Fruit fly (Drosophila melanogaster) ovary, adult (tissue): Measurements from ENCODE around the gene Lrrk.

ENCODE experiments used
- CG17801 ChIP-seq: fragments of 200-800 bp; optimal IDR thresholded peaks from 2 replicates; lab custom pipeline; 2019; ENCODE audit warnings: missing biosample characterization, mild to moderate bottlenecking, missing genetic modification characterization, moderate library complexity; ENCODE audit not compliant: partially characterized antibody

Lrrk gene

DNA sequence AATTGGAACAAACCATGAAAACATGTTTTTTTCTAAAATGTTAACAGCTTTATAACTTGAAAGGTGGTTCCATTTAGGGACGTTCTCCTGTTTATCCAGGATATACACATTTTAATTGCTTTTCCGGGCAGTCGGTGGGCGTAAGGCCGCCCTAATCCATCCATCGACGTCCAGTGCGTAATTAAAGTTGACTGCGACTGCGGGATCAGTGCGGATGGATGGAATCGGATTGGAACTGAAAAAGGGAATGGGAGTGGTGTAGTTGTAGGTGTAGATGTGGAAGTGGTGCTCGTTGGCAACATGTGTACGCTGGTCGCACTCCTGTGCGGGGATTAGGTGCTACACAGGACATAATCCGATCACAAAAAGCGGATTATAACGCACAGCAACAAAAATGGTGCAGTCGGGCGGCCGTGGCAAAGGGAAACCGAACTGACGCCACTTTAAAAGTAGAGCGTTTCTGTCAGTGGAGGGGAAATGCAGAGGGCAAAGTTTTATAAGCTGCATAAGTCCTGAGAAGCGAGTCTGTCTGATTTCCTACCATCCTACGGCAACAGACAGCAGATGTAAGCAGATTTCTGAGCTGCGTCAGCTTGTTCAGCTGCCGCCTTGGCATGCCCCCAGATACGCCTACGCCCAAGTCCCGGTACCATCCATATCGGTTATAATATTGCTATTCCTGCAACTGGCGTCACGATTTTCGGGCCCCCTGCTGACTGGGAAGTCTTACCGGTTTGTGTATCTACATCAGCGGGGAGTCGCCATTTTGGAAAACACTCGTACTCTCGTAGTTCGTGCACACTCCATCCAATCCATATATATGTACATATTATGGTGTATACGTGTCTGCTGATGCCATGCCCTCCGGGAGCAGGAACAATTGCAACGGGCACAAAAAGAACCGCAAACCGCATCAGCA, 37.6 kb upstream of the Lrrk start:
- TF ChIP-seq CG17801 (GFP tag; lab: Kevin White, UChicago): no peak

DNA sequence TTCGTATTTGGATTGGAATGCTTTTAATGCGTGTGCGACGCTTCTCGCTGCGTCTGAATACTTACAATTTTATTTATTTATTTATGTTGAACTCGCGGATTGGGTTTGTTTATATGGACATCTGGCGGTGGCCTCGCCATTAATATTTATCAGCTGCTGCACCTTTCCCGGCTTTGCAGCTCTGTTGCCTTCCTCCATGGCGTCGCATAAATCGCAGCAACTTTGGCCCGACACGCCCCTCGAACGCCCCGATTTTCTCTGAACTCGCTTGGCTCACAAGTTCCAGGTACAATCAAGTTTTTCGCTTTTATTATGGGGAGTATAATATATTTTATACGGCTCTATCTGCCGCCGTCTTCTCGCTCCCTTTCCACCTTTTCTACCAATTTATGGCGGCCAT, 35.2 kb upstream of the Lrrk start:
- TF ChIP-seq CG17801 (GFP tag; lab: Kevin White, UChicago): no peak

DNA sequence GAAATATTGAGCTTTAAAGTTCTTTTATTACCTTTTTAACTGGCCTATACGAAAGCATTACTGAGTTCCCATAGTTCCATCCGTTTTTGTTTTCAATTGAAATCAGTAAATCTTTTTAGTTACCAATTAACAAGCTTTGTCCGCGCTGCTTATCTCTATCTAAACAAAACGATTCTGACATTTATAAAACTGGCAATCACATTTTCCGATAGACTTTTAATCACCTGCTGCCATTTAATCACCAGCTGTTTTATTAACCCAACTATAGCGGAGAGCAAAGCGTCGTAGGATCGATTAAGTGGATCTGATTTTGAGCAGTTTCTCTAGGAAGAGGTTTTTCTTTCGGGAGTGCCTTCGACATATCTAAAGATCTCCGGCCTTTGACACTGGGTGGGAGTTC, 32.7 kb upstream of the Lrrk start:
- no peak for TF ChIP-seq CG17801 (GFP tag; lab: Kevin White, UChicago)

DNA sequence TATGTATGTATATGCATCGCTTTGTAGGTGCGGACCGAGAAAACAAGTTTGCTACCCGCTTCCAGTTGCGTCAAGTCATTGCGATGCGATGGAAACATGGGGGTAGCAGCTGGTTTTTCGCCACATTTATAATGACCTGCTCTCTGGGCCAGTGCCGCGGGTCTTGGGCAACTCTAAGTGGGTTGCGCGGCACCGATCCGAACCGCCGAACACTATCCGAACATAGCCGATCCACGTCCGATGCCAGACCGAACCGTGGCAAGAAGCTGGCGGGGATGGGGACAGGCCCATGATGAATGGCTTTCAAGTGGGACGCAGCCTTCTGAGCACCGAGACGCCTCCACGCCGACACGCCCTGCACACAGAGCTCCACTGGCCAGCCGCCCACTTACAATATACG, 31.2 kb upstream of the Lrrk start:
- no peak for TF ChIP-seq CG17801 (GFP tag; lab: Kevin White, UChicago)

DNA sequence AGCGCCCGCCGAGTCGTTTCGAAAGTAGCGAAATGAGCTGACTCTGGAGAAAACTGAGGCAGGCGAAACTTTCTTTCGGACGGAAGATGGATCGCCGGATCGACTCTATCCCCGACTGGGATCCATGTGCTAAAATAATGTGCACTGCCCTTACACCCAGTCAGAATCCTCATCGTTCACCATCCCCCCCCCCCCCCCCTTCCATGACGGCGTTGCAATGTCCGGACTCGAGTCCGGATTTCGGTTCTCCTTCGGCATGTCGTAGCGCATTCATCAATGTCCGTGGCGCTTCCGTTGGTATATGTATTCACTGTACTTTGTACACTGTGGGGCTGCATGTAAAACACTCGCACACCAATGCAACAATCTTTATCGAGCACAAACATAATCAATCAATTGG, 30.2 kb upstream of the Lrrk start:
- TF ChIP-seq CG17801 (GFP tag; lab: Kevin White, UChicago): no peak

DNA sequence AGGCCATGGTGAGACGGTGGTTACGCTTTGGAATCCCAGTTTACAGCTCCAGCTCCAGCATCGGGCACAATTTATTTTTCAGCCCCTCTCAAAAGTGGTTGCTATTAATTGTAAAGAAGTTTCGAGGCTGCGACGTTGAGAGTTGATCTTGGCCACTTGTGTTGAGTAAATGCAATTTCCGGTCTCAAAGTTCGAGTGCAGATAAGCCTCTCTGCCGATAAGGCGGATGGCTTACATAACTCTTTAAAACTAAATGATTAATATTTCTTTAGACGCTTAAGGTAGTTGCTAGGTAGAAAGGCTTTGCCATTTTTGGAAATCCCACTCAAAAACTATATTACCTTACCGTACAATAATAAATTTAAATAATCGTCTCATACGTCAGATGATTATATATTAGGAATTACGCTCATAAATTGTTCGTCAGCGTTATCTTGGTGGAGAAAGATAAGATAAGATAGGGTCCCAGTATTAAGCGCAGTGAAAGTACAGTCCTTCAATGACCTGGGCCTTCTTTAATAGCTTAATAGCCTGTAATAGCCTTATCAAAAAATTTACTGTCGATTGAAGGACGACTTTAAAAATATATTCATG, 29.6 kb upstream of the Lrrk start:
- TF ChIP-seq CG17801 (GFP tag; lab: Kevin White, UChicago): no peak

DNA sequence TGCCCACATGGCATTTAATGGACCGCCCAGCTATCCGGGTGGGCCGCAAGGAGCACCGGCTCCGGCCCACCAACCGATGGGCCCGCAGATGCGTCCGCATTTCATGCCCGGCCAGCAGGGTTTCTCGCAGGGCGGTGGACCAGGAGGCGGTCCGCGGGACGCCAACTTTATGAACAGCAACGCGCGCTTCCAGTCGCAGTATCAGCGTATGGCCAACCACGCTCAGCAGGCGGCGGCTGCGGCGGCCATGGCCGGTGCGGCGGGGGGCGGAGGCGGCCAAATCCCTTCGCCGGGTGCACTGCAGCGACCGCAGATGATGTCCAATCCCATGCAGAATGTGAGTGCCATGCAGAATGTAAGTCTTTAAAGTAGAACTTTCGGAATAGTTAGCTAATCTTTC, 27.1 kb upstream of the Lrrk start:
- no peak for TF ChIP-seq CG17801 (GFP tag; lab: Kevin White, UChicago)

DNA sequence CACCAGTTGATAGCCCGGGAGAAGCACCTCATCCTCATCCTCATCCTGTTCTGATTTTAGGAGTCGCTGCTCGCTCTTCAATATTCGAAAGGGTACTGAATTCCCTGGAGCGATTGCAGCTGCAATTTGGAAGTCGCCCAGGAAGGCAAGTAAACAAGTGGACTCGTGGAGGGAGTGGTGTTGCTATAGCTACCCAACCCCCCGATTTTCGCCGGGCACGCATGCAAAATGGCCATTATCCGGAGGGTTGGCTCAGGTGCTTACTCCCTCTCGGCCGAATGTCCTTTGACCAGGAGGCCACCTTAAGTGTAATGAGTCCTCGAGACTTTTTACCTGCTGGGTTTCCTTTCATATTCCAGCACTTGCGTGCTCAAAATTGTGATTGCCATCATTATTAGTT, 18.5 kb upstream of the Lrrk start, which contains the start of gene CG15923:
TSS of gene CG15923 (minus strand) at position 101 of the 400 bp plus-strand sequence.
- TF ChIP-seq CG17801 (GFP tag; lab: Kevin White, UChicago): no peak

DNA sequence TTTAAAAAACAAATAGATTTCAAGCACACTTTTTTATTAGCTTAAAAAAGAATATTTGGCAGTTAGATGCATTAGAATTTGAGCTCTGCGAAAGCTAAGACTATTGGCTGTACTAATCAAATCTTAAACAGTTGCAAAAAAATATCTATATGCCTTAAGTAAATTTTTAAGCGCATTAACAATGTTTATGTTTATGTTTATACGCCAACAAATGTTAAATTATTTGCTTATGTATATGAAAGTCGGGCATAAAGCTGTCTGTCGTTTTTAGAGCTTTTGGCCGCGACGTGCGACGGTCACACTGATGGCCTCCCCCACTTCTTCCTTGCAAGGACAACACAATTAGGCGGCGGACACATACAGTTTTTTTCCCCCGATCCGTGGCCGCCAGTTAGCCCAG, 17.7 kb upstream of the Lrrk start, which contains the start of gene CG5466:
TSS of gene CG5466 (plus strand) at position 301 of the 400 bp plus-strand sequence.
- TF ChIP-seq CG17801 (GFP tag; lab: Kevin White, UChicago): no peak

DNA sequence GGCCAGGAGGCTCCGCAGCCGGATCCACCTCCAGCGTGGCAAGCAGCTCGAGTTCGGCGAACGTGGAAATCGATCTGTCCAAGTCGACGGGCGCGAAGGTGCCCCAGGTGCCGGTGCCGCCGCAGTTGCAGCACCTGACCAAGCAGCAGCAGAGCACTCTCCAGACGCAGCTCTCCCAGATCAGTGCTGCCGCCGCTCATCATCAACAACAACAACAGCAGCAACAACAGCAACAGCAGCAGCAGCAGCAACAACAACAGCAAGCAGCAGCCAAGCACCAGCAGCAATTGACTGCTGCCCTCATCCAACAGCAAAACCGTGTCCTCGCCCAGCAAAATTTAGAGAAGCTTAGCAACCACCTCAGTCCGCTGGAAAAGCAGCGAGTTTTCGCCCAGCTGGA, 16.3 kb upstream of the Lrrk start:
- TF ChIP-seq CG17801 (GFP tag; lab: Kevin White, UChicago): no peak

DNA sequence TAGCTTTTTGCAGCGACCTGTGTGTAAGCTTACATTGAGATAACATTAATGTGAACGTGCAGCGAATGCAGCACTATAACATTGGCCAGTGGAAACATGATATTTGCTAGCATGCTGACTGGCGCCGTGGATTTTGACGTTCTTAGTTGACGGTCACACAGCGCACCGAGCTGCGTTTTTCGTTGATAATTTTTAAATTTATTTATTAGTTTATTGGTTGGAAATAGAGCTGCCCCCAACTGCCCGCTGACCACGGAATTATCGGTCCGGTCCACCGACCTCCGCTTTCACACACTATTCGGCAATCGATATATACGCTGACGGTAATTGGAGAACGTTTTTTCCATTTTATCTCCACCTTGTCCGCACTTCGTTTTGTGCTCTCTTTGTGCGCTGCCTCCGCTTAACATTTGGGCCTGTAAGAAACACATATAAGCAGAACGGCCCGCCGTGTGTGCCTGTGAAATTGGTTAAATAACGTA, 13.4 kb upstream of the Lrrk start, which contains the start of gene H:
TSS of gene H (plus strand) at position 134 of the 482 bp plus-strand sequence.
- TF ChIP-seq CG17801 (GFP tag; lab: Kevin White, UChicago): no peak

DNA sequence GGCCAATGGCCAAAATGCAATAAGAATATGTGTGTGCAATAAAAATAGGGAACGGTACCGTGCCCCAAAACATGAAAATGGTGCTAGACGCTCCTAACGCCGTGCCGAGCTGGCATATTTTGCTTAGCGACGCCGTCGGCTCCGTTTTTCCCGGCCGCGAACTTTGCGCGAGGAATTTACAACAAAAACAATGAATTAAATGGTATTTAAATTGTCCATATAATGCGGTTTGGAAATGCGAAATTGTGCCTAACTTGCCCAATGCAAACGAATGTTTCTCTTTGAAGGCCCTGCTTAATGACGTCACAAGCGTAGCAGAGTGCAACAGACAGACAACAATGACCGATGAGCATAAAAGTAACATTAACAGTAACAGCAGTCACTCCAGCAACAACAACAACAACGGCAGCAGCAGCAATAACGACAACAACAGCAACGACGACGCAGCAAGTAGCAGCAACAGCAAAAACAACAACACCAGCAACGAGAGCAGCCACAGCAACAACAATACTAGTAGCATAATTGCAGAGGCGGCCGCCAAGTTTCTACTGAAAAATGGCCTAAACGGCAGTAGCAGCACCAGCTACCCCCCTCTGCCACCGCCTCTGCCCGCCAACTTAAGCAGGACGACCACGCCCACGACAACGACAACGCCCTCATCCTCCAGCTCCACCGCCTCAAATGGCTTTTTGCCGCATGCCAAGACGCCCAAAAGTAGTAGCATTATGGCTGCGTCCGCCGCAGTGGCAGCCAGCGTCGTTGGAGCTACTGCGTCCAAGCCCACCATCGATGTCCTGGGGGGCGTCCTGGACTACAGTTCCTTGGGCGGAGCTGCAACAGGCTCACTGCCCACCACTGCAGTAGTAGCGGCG, 12.7 kb upstream of the Lrrk start:
- TF ChIP-seq CG17801 (GFP tag; lab: Kevin White, UChicago): no peak

DNA sequence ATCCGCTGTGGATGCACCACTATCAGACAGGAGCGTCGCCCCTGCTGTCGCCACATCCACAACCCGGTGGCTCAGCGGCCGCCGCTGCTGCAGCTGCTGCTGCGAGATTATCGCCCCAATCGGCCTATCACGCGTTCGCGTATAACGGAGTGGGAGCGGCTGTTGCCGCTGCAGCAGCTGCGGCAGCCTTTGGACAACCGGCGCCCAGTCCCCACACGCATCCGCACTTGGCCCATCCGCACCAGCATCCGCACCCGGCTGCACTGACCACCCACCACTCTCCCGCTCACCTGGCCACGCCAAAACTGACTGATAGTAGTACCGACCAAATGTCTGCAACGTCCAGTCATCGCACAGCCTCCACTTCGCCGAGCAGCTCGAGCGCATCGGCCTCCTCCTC, 9.2 kb upstream of the Lrrk start:
- TF ChIP-seq CG17801 (GFP tag; lab: Kevin White, UChicago): no peak

DNA sequence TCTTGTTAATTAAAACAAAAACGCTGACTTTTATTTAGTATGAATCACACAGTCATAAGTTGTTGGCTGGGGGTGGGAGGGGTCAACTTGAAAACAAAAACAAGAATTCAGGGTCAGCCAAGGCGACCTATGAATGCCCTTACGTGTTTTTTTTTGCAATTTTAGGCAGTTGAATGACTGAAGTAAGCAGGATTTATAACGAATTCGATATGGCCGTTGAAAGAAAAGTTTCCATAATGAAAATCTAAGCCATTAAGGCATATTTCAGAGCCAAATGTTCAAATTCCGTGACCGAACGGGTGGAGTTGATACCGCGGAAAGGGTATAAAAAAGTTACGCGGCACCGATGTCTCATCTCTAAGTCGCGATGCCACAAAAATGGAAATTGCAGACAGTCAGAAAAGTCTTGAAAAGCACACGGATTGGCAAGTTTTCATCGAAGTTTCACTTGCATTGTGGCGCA, 1.3 kb upstream of the Lrrk start:
- TF ChIP-seq CG17801 (GFP tag; lab: Kevin White, UChicago): peak; percentile 46

DNA sequence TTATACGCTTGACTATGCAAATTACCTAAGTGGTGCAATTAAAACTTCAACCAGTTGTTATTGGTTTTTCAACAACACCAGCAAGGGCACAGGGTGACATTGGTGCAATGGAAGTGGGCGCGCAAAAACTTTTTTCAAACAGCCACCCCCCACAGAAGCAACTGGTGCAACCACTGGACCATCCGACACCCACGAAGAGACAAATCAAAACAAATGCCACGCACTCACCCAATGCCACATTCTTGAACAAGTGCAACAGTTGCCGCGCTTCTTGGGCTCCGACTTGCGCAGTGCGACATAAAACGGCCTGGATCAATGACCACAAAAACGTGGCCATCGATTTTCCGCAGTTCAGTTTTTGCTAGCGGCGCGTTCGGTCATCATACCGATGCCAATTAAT, 455 bp downstream of the Lrrk start:
- no peak for TF ChIP-seq CG17801 (GFP tag; lab: Kevin White, UChicago)
